Fruit fly (Drosophila melanogaster): Measurements from ENCODE around the gene beta-Man.

DNA sequence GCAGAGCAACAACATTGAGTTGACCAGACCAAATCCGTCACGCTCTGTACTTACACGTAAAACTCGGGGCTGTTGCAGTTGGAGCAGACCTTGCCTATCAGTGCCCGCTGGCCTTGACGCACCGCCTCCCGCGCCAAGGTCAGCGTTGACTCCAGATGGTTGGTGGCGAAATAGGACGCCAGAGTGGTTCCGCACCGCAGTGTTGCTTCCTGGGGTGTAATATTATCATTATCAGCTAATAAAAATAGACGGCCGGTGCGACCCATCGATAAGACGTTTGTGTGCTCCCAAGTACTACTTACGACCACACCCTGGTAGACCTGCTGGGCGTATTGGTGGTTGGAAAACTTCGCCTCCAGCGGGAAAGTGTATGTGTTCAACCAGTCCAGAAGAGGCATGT is 31.4 kb downstream of the beta-Man start:
- TF ChIP-seq psq (optimal IDR thresholded peaks at IDR 0.05) (no peak), Sin3A (optimal IDR thresholded peaks at IDR 0.05) (no peak), h (optimal IDR thresholded peaks at IDR 0.05) (no peak), ttk (optimal IDR thresholded peaks at IDR 0.05) (no peak)

Data from Kc167 (cell line).